Fruit fly (Drosophila melanogaster) whole organism, embryonic: ENCODE measurements around the gene Megf8.

ENCODE experiments used
- Abd-B ChIP-seq: fragments of 200-800 bp; sonication (Bioruptor generic); optimal IDR thresholded peaks from 2 replicates; lab custom pipeline; 2018; ENCODE audit warnings: missing biosample characterization, mild to moderate bottlenecking, missing genetic modification characterization, moderate library complexity
- Bdp1 ChIP-seq: fragments of 200-800 bp; sonication (Bioruptor generic); optimal IDR thresholded peaks from 3 replicates; lab custom pipeline; 2016; ENCODE audit warnings: missing biosample characterization, missing genetic modification characterization
- CG1024 ChIP-seq: fragments of 200-800 bp; sonication (Bioruptor generic); IDR thresholded peaks from 2 replicates; pipeline ENCODE4 v1.3.6; 2022; ENCODE audit warnings: missing biosample characterization, missing genetic modification characterization
- CG11247 ChIP-seq: fragments of 200-800 bp; sonication (Bioruptor generic); IDR thresholded peaks from 2 replicates; pipeline ENCODE4 v1.3.6; 2022; ENCODE audit warnings: missing biosample characterization, missing genetic modification characterization
- CG11695 ChIP-seq: fragments of 200-800 bp; sonication (Bioruptor generic); IDR thresholded peaks from 3 replicates; pipeline ENCODE4 v1.3.6; 2022; ENCODE audit warnings: missing biosample characterization, missing genetic modification characterization
- CG1529 ChIP-seq: fragments of 200-800 bp; sonication (Bioruptor generic); optimal IDR thresholded peaks from 3 replicates; lab custom pipeline; 2018; ENCODE audit warnings: missing biosample characterization, missing genetic modification characterization
- CG17568 ChIP-seq: fragments of 200-800 bp; sonication (Bioruptor generic); optimal IDR thresholded peaks from 2 replicates; lab custom pipeline; 2018; ENCODE audit warnings: missing biosample characterization, mild to moderate bottlenecking, missing genetic modification characterization, moderate library complexity
- CG17829 ChIP-seq: fragments of 200-800 bp; optimal IDR thresholded peaks from 2 replicates; lab custom pipeline; 2019; ENCODE audit warnings: missing biosample characterization, mild to moderate bottlenecking, missing genetic modification characterization, moderate library complexity
- CG2875 ChIP-seq: fragments of 200-800 bp; sonication (Bioruptor generic); optimal IDR thresholded peaks from 2 replicates; lab custom pipeline; 2017; ENCODE audit warnings: missing biosample characterization, mild to moderate bottlenecking, missing genetic modification characterization, missing genetic modification reagents
- CG32772 ChIP-seq: fragments of 200-800 bp; sonication (Bioruptor generic); IDR thresholded peaks from 2 replicates; pipeline ENCODE4 v1.3.6; 2022; ENCODE audit warnings: missing biosample characterization, missing genetic modification characterization
- CG34376 ChIP-seq: fragments of 200-800 bp; sonication (Bioruptor generic); optimal IDR thresholded peaks from 2 replicates; lab custom pipeline; 2018; ENCODE audit warnings: missing biosample characterization, mild to moderate bottlenecking, missing genetic modification characterization
- CG43689 ChIP-seq: fragments of 200-800 bp; sonication (Bioruptor generic); IDR thresholded peaks from 2 replicates; pipeline ENCODE4 v1.3.6; 2022; ENCODE audit warnings: missing biosample characterization, missing genetic modification characterization
- CG7271 ChIP-seq: fragments of 200-800 bp; sonication (Bioruptor generic); optimal IDR thresholded peaks from 2 replicates; lab custom pipeline; 2018; ENCODE audit warnings: missing biosample characterization, mild to moderate bottlenecking, missing genetic modification characterization, moderate library complexity
- Dbx ChIP-seq: fragments of 200-800 bp; sonication (Bioruptor generic); IDR thresholded peaks from 3 replicates; pipeline ENCODE4 v1.3.6; 2022; ENCODE audit warnings: missing biosample characterization, missing genetic modification characterization
- Deaf1 ChIP-seq: fragments of 200-800 bp; optimal IDR thresholded peaks from 3 replicates; lab custom pipeline; 2019; ENCODE audit warnings: missing biosample characterization, mild to moderate bottlenecking, missing genetic modification characterization, moderate library complexity
- E2f2 ChIP-seq: fragments of 200-800 bp; sonication (Bioruptor generic); IDR thresholded peaks from 2 replicates; pipeline ENCODE4 v1.3.6; 2022; ENCODE audit warnings: missing biosample characterization, missing genetic modification characterization
- Gsc ChIP-seq: fragments of 200-800 bp; sonication (Bioruptor generic); IDR thresholded peaks from 2 replicates; pipeline ENCODE4 v1.3.6; 2022; ENCODE audit warnings: missing biosample characterization, missing genetic modification characterization
- HLH54F ChIP-seq: fragments of 200-800 bp; sonication (Bioruptor generic); optimal IDR thresholded peaks from 3 replicates; lab custom pipeline; 2016; ENCODE audit warnings: missing biosample characterization, missing genetic modification characterization
- Jarid2 ChIP-seq: fragments of 200-800 bp; sonication (Bioruptor generic); optimal IDR thresholded peaks from 3 replicates; lab custom pipeline; 2017; ENCODE audit warnings: mild to moderate bottlenecking, missing biosample characterization, missing genetic modification reagents, missing genetic modification characterization
- Kr ChIP-seq: fragments of 200-800 bp; sonication (Bioruptor generic); optimal IDR thresholded peaks from 2 replicates; lab custom pipeline; 2017; ENCODE audit warnings: missing biosample characterization, mild to moderate bottlenecking, missing genetic modification characterization
- Lpt ChIP-seq: fragments of >200 bp; optimal IDR thresholded peaks from 2 replicates; lab custom pipeline; 2018; ENCODE audit warnings: missing biosample characterization, missing genetic modification characterization
- MTF-1 ChIP-seq: fragments of 200-800 bp; sonication (Bioruptor generic); optimal IDR thresholded peaks from 2 replicates; lab custom pipeline; 2018; ENCODE audit warnings: missing biosample characterization, mild to moderate bottlenecking, missing genetic modification characterization, borderline replicate concordance
- Med ChIP-seq: fragments of 200-800 bp; sonication (Bioruptor generic); peaks from one replicate; lab custom pipeline; 2016; ENCODE audit warnings: missing biosample characterization, missing genetic modification characterization, mild to moderate bottlenecking, inconsistent platforms, moderate library complexity
- Rfx ChIP-seq: fragments of 200-800 bp; sonication (Bioruptor generic); IDR thresholded peaks from 2 replicates; pipeline ENCODE4 v1.3.6; 2022; ENCODE audit warnings: missing biosample characterization, missing genetic modification characterization
- Sox102F ChIP-seq: fragments of 200-800 bp; sonication (Bioruptor generic); optimal IDR thresholded peaks from 2 replicates; lab custom pipeline; 2018; ENCODE audit warnings: missing biosample characterization, mild to moderate bottlenecking, missing genetic modification characterization, moderate library complexity
- Spps ChIP-seq: fragments of 200-800 bp; sonication (Bioruptor generic); optimal IDR thresholded peaks from 2 replicates; lab custom pipeline; 2018; ENCODE audit warnings: missing biosample characterization, mild to moderate bottlenecking, missing genetic modification characterization
- amos ChIP-seq: fragments of 200-800 bp; sonication (Bioruptor generic); IDR thresholded peaks from 2 replicates; pipeline ENCODE4 v1.3.6; 2022; ENCODE audit warnings: missing biosample characterization, missing genetic modification characterization; ENCODE audit not compliant: partially characterized antibody
- bsh ChIP-seq, 2 experiments: fragments of 200-800 bp; sonication (Bioruptor generic); optimal IDR thresholded peaks; 2 replicates each; lab custom pipeline; 2017 to 2018; ENCODE audit warnings: mild to moderate bottlenecking in 2 of 2, missing biosample characterization in 2 of 2, missing genetic modification characterization in 2 of 2, moderate library complexity in 1 of 2
- chinmo ChIP-seq: fragments of 200-800 bp; sonication (Bioruptor generic); IDR thresholded peaks from 4 replicates; pipeline ENCODE4 v1.3.6; 2022; ENCODE audit warnings: missing biosample characterization, missing genetic modification characterization; ENCODE audit not compliant: partially characterized antibody
- chn ChIP-seq: fragments of 200-800 bp; sonication (Bioruptor generic); optimal IDR thresholded peaks from 2 replicates; lab custom pipeline; 2016; ENCODE audit warnings: missing biosample characterization, missing genetic modification characterization
- corto ChIP-seq: fragments of 200-800 bp; sonication (Bioruptor generic); optimal IDR thresholded peaks from 2 replicates; lab custom pipeline; 2016; ENCODE audit warnings: missing biosample characterization, mild to moderate bottlenecking, missing genetic modification characterization, moderate library complexity
- da ChIP-seq: fragments of 200-800 bp; sonication (Bioruptor generic); optimal IDR thresholded peaks from 2 replicates; lab custom pipeline; 2016; ENCODE audit warnings: missing biosample characterization, missing genetic modification characterization
- exex ChIP-seq: fragments of 200-800 bp; sonication (Bioruptor generic); optimal IDR thresholded peaks from 4 replicates; lab custom pipeline; 2018; ENCODE audit warnings: missing biosample characterization, mild to moderate bottlenecking, missing genetic modification characterization, moderate library complexity
- insv ChIP-seq, 2 experiments: fragments of 200-800 bp; sonication (Bioruptor generic); optimal IDR thresholded peaks; 3 replicates each; lab custom pipeline; 2016 to 2018; ENCODE audit warnings: missing biosample characterization in 2 of 2, missing genetic modification characterization in 2 of 2
- inv ChIP-seq: fragments of 200-800 bp; sonication (Bioruptor generic); IDR thresholded peaks from 2 replicates; pipeline ENCODE4 v1.3.6; 2022; ENCODE audit warnings: missing biosample characterization, missing genetic modification characterization; ENCODE audit not compliant: partially characterized antibody
- klu ChIP-seq: fragments of 200-800 bp; sonication (Bioruptor generic); IDR thresholded peaks from 2 replicates; pipeline ENCODE4 v1.3.6; 2022; ENCODE audit warnings: missing biosample characterization, missing genetic modification characterization
- mirr ChIP-seq: fragments of 200-800 bp; sonication (Bioruptor generic); optimal IDR thresholded peaks from 3 replicates; lab custom pipeline; 2018; ENCODE audit warnings: missing biosample characterization, mild to moderate bottlenecking, missing genetic modification characterization
- nau ChIP-seq: fragments of 200-800 bp; sonication (Bioruptor generic); optimal IDR thresholded peaks from 3 replicates; lab custom pipeline; 2017; ENCODE audit warnings: missing biosample characterization, mild to moderate bottlenecking, missing genetic modification characterization, missing genetic modification reagents
- pfk ChIP-seq: fragments of 200-800 bp; sonication (Bioruptor generic); optimal IDR thresholded peaks from 2 replicates; lab custom pipeline; 2018; ENCODE audit warnings: missing biosample characterization, mild to moderate bottlenecking, missing genetic modification characterization, moderate library complexity
- pita ChIP-seq: fragments of 200-800 bp; sonication (Bioruptor generic); optimal IDR thresholded peaks from 2 replicates; lab custom pipeline; 2017; ENCODE audit warnings: missing biosample characterization, mild to moderate bottlenecking, missing genetic modification characterization
- pzg ChIP-seq: fragments of 200-800 bp; sonication (Bioruptor generic); optimal IDR thresholded peaks from 3 replicates; lab custom pipeline; 2018; ENCODE audit warnings: missing biosample characterization, mild to moderate bottlenecking, missing genetic modification characterization, moderate library complexity
- sim ChIP-seq: fragments of 200-800 bp; sonication (Bioruptor generic); IDR thresholded peaks from 2 replicates; pipeline ENCODE4 v1.3.6; 2022; ENCODE audit warnings: missing biosample characterization, missing genetic modification characterization
- zfh2 ChIP-seq: fragments of 200-800 bp; sonication (Bioruptor generic); optimal IDR thresholded peaks from 2 replicates; lab custom pipeline; 2016; ENCODE audit warnings: missing biosample characterization, missing genetic modification characterization

Gene Megf8

DNA sequence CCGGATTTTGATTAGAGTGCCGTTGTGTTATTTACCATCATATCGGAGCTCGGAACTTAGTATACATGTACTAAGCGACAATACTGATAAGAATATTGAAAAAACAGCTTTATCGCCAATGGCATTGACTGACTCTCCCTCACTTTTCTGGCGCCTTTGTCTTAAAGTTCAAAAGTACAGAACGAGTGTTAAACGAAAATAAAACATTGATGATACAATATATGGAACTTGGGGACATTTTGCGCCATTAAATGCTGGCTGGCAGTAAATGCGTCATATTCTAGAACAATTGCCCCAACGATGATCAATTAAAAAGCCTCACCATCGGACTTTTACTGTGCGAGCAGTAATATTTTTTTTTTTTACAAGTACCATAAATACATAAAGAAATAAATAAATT lies 51.9 kb downstream of the Megf8 start (continued):
- no peak for TF ChIP-seq CG7271
- TF ChIP-seq Abd-B (GFP tag; lab: Kevin White, UChicago), result no peak
- TF ChIP-seq bsh (GFP tag; optimal IDR thresholded peaks at IDR 0.05; lab: Kevin White, UChicago), result no peak
- no peak for TF ChIP-seq Spps (tag; lab: Kevin White, UChicago)
- TF ChIP-seq Deaf1 (tag; lab: Kevin White, UChicago), result no peak
- TF ChIP-seq CG43689 (GFP tag; lab: Robert Waterston, UW), result no peak
- TF ChIP-seq corto (GFP tag; lab: Kevin White, UChicago), result peak; percentile 36
- TF ChIP-seq da (GFP tag; lab: Kevin White, UChicago), result no peak
- no peak for TF ChIP-seq CG17568
- TF ChIP-seq pfk (GFP tag; lab: Kevin White, UChicago), result no peak
- no peak for TF ChIP-seq CG32772 (GFP tag; lab: Robert Waterston, UW)
- peak; percentile 28 for TF ChIP-seq mirr
- TF ChIP-seq chn, result no peak
- TF ChIP-seq CG1529 (GFP tag; lab: Kevin White, UChicago), result no peak
- TF ChIP-seq CG34376 (GFP tag; lab: Kevin White, UChicago), result peak; percentile 51
- TF ChIP-seq MTF-1, result no peak
- no peak for TF ChIP-seq Sox102F (GFP tag; lab: Kevin White, UChicago)
- no peak for TF ChIP-seq pita (GFP tag; lab: Kevin White, UChicago)
- no peak for TF ChIP-seq insv (GFP tag; optimal IDR thresholded peaks at IDR 0.05; lab: Kevin White, UChicago)
- peak; percentile 5; the same call in 1 of the 3 replicates for TF ChIP-seq Dbx
- TF ChIP-seq E2f2 (GFP tag; lab: Robert Waterston, UW), result no peak
- no peak for TF ChIP-seq Lpt (GFP tag; lab: Kevin White, UChicago)
- TF ChIP-seq Gsc (GFP tag; lab: Robert Waterston, UW), result no peak
- TF ChIP-seq Bdp1, result no peak
- TF ChIP-seq nau (GFP tag; lab: Kevin White, UChicago), result no peak
- no peak for TF ChIP-seq amos (GFP tag; lab: Robert Waterston, UW)
- no peak for TF ChIP-seq Rfx (GFP tag; lab: Robert Waterston, UW)
- TF ChIP-seq CG11247 (GFP tag; lab: Robert Waterston, UW), result no peak
- TF ChIP-seq chinmo (GFP tag; lab: Robert Waterston, UW), result 0 out of 4 replicates have a peak, but pooled peaks have one; percentile 37
- TF ChIP-seq exex (tag; lab: Kevin White, UChicago), result peak; percentile 32
- no peak for TF ChIP-seq CG1024 (GFP tag; lab: Robert Waterston, UW)
- TF ChIP-seq CG11695 (GFP tag; lab: Robert Waterston, UW), result no peak
- TF ChIP-seq Med (GFP tag; lab: Kevin White, UChicago), result peak; percentile 56
- TF ChIP-seq Jarid2, result no peak
- TF ChIP-seq klu (GFP tag; lab: Robert Waterston, UW), result no peak
- TF ChIP-seq CG17829, result no peak
- TF ChIP-seq inv (GFP tag; lab: Robert Waterston, UW), result no peak
- no peak for TF ChIP-seq CG2875
- TF ChIP-seq HLH54F (GFP tag; lab: Kevin White, UChicago), result no peak
- TF ChIP-seq pzg (GFP tag; lab: Kevin White, UChicago), result no peak
- TF ChIP-seq Kr, result no peak
- TF ChIP-seq sim (GFP tag; lab: Robert Waterston, UW), result no peak
- TF ChIP-seq zfh2 (GFP tag; lab: Kevin White, UChicago), result no peak
